Worm (Caenorhabditis elegans): ENCODE data around the gene zyx-1.
A peak's percentile ranks its signal among the peaks of the same experiment; 100 is the strongest.

Gene zyx-1

ce11 chrII:13056580-13056979 is at the start of gene zyx-1:
zyx-1 (plus strand) TSS chrII:13056910.
- TF ChIP-seq unc-120 (tag; optimal IDR thresholded peaks at IDR 0.05; ENCODE audit: poor library complexity, severe bottlenecking) (peak; percentile 58), nhr-76 (tag; optimal IDR thresholded peaks at IDR 0.05) (no peak)

DNA sequence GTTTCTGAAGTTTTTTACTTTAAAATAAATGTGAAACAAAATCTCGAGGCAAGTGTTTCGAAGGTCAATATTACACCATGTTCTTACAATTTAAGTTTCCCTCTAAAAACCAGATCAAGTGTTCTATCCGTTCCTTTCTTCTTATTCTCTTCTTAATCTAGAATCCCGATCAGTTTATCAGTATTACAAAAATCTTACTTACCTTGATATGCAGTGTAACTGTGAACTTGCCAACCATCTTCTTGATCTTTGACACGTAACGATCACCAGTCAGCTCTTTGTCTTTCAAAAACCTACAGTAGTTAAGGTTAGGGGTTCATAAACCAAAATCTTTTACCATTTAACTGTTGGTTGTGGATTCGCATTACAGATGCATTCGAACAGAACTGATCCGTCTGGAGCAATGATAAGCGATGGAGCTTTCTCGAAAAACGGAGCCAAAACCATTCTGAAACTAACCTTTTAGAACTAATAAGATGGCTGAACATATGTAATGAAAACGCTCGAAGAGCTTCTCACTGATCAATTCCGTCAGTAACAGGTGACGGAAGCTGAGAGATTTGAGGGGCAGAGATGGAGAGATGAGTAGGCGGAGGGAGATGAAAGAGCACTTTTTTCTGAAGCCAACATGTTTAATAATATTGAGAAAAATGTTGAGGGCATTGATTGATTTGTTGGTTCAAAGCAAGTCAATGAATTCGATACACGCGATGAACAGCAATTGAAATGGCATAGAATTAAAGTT is 48.8 kb upstream of the zyx-1 start, which contains the start of gene oig-2:
Gene oig-2, minus strand, starts transcription at position 448 of the 745 bp plus-strand sequence.
- TF ChIP-seq ztf-11 (tag; optimal IDR thresholded peaks at IDR 0.05) (no peak), snpc-4 (tag; optimal IDR thresholded peaks at IDR 0.05) (no peak), mab-5 (tag; optimal IDR thresholded peaks at IDR 0.05) (no peak), nhr-76 (tag; optimal IDR thresholded peaks at IDR 0.05) (no peak), unc-39 (tag; optimal IDR thresholded peaks at IDR 0.05) (no peak), hlh-1 (tag; optimal IDR thresholded peaks at IDR 0.05) (peak; percentile 91), mep-1 (tag; optimal IDR thresholded peaks at IDR 0.05) (no peak), ham-2 (GFP tag; optimal IDR thresholded peaks at IDR 0.05) (no peak), ceh-83 (GFP tag; optimal IDR thresholded peaks at IDR 0.05) (no peak), drap-1 (GFP tag; optimal IDR thresholded peaks at IDR 0.05) (no peak), M03D4.4 (tag; optimal IDR thresholded peaks at IDR 0.05) (no peak), nhr-2 (tag; optimal IDR thresholded peaks at IDR 0.05) (no peak), unc-62 (GFP tag; optimal IDR thresholded peaks at IDR 0.05) (peak; percentile 6), unc-120 (tag; optimal IDR thresholded peaks at IDR 0.05; ENCODE audit: poor library complexity, severe bottlenecking) (peak; percentile 17), flh-1 (GFP tag; optimal IDR thresholded peaks at IDR 0.05) (no peak), tbx-8 (GFP tag; optimal IDR thresholded peaks at IDR 0.05) (no peak)

- TF ChIP-seq ham-2 (GFP tag; optimal IDR thresholded peaks at IDR 0.05), result no peak
- no peak for TF ChIP-seq lsy-2 (tag; optimal IDR thresholded peaks at IDR 0.05)
- TF ChIP-seq zip-8 (tag; optimal IDR thresholded peaks at IDR 0.05), result peak; percentile 46
Observed at ce11 chrII:13012684-13013083, 44.0 kb upstream of the zyx-1 start.

DNA sequence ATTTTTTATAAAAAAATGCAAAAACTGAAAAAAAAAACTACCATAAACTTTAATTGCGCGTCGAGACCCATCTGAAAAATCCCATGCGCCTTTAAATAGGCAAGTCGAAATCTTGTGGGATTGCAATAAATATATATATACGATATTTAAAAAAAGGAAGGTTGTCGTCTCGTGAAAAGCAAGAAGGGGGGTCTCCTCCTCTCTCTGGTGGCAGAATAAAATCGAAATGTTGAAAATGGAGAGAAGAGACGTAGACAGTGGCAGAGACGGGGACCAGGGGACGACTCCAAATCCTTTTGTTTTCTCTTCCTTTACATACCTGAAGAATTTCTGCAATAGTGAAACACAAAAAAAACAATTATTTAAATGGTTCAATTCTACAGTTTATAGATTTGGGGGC is 42.7 kb upstream of the zyx-1 start, which contains the start of gene F18A11.5:
Gene F18A11.5, minus strand, starts transcription at position 321 of the 400 bp plus-strand sequence.
- TF ChIP-seq hlh-1 (tag; optimal IDR thresholded peaks at IDR 0.05) (no peak), blmp-1 (tag; optimal IDR thresholded peaks at IDR 0.05) (no peak), elt-1 (tag; optimal IDR thresholded peaks at IDR 0.05; ENCODE audit: borderline replicate concordance, insufficient read depth) (no peak), nhr-28 (tag; optimal IDR thresholded peaks at IDR 0.05) (no peak), ham-2 (GFP tag; optimal IDR thresholded peaks at IDR 0.05) (no peak), ceh-39 (tag; optimal IDR thresholded peaks at IDR 0.05) (no peak), mls-2 (tag; optimal IDR thresholded peaks at IDR 0.05) (no peak), sem-2 (GFP tag; optimal IDR thresholded peaks at IDR 0.05) (no peak), snpc-4 (tag; optimal IDR thresholded peaks at IDR 0.05) (no peak), mab-5 (tag; optimal IDR thresholded peaks at IDR 0.05) (no peak)

DNA sequence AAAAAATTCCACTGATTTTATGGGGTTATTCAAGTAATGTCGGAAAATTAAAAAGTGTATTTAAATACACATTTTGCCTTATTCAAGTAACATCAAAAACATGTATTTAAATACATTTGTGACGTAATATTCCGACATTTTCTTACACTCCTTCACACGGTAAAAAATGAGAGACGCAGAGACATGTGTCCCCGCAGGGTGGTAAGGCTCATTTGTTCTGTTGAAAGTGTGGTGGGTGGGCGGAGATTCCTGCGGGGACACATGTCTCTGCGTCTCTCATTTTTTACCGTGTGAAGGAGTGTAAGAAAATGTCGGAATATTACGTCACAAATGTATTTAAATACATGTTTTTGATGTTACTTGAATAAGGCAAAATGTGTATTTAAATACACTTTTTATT is 40.3 kb upstream of the zyx-1 start:
- TF ChIP-seq ces-1 (GFP tag; optimal IDR thresholded peaks at IDR 0.05) (peak; percentile 5), lsy-2 (tag; optimal IDR thresholded peaks at IDR 0.05) (peak; percentile 2)

ce11 chrII:13022555-13022954 is 34.2 kb upstream of the zyx-1 start:
- no peak for TF ChIP-seq drap-1 (GFP tag; optimal IDR thresholded peaks at IDR 0.05)
- no peak for TF ChIP-seq nhr-76 (tag; optimal IDR thresholded peaks at IDR 0.05)
- no peak for TF ChIP-seq flh-1 (GFP tag; optimal IDR thresholded peaks at IDR 0.05)
- no peak for TF ChIP-seq ztf-11 (tag; optimal IDR thresholded peaks at IDR 0.05)
- no peak for TF ChIP-seq ham-2 (GFP tag; optimal IDR thresholded peaks at IDR 0.05)

DNA sequence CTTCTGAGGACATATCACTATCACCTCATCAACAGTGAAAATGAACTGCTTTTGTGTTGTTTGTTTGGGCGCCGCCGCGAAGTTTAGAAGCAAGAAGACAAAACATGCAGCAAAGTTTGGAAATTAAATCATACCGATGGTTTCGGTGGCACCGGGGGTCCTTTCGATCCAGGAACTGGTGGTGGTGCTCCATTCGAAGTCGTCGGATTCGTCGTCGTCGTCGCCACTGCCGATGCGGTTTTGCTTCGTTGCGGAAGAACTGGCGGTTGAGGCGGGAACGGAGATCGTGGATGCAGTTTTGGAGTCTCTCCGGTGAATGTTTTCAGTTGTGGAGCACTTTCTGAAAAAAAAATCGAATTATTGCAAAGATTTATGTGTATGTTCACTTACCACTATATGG is 33.2 kb upstream of the zyx-1 start:
- TF ChIP-seq bed-3 (GFP tag; optimal IDR thresholded peaks at IDR 0.05) (no peak), nhr-12 (tag; optimal IDR thresholded peaks at IDR 0.05) (no peak), flh-1 (GFP tag; optimal IDR thresholded peaks at IDR 0.05) (no peak), lin-13 (tag; optimal IDR thresholded peaks at IDR 0.05) (no peak), blmp-1 (tag; optimal IDR thresholded peaks at IDR 0.05) (no peak), unc-39 (tag; optimal IDR thresholded peaks at IDR 0.05) (no peak), elt-1 (tag; optimal IDR thresholded peaks at IDR 0.05; ENCODE audit: borderline replicate concordance, insufficient read depth) (no peak), drap-1 (GFP tag; optimal IDR thresholded peaks at IDR 0.05) (no peak), nhr-2 (tag; optimal IDR thresholded peaks at IDR 0.05) (no peak), nhr-76 (tag; optimal IDR thresholded peaks at IDR 0.05) (no peak), ceh-83 (GFP tag; optimal IDR thresholded peaks at IDR 0.05) (no peak), lsy-2 (tag; optimal IDR thresholded peaks at IDR 0.05) (no peak), ceh-43 (GFP tag; optimal IDR thresholded peaks at IDR 0.05) (no peak), mab-5 (tag; optimal IDR thresholded peaks at IDR 0.05) (no peak), ztf-11 (tag; optimal IDR thresholded peaks at IDR 0.05) (no peak)

Measured in whole organism, mixed stage, embryonic.